Worm (Caenorhabditis elegans): ENCODE results near the gene bath-31.

ce11 chrII:3716455-3716854 lies 15.3 kb upstream of the bath-31 start, which contains the start of gene srh-99:
- TF ChIP-seq ztf-11 (tag; optimal IDR thresholded peaks at IDR 0.05) (no peak), nhr-42 (GFP tag; IDR thresholded peaks at IDR 0.05) (no peak)
